Fruit fly (Drosophila melanogaster) whole organism, pupa: ENCODE measurements around the gene Acp32CD.

ENCODE experiments used
- CG10348 ChIP-seq: fragments of 200-800 bp; sonication (Bioruptor generic); IDR thresholded peaks from 2 replicates; pipeline ENCODE4 v1.3.6; 2022; ENCODE audit warnings: missing biosample characterization, missing genetic modification characterization
- CG12605 ChIP-seq: fragments of 200-800 bp; sonication (Bioruptor generic); IDR thresholded peaks from 2 replicates; pipeline ENCODE4 v1.3.6; 2022; ENCODE audit warnings: missing biosample characterization, missing genetic modification characterization
- CG13204 ChIP-seq: fragments of 200-800 bp; sonication (Bioruptor generic); optimal IDR thresholded peaks from 2 replicates; lab custom pipeline; 2018; ENCODE audit warnings: missing biosample characterization, mild to moderate bottlenecking, missing genetic modification characterization, moderate library complexity
- CG14655 ChIP-seq: fragments of 200-800 bp; sonication (Bioruptor generic); optimal IDR thresholded peaks from 3 replicates; lab custom pipeline; 2017; ENCODE audit warnings: mild to moderate bottlenecking, missing biosample characterization, missing genetic modification reagents, missing genetic modification characterization
- CG15710 ChIP-seq: fragments of 200-800 bp; sonication (Bioruptor generic); optimal IDR thresholded peaks from 2 replicates; lab custom pipeline; 2018; ENCODE audit warnings: missing biosample characterization, mild to moderate bottlenecking, missing genetic modification characterization, moderate library complexity
- CG17806 ChIP-seq: fragments of 200-800 bp; sonication (Bioruptor generic); optimal IDR thresholded peaks from 2 replicates; lab custom pipeline; 2018; ENCODE audit warnings: missing biosample characterization, mild to moderate bottlenecking, missing genetic modification characterization, moderate library complexity
- CG32121 ChIP-seq: fragments of 200-800 bp; sonication (Bioruptor generic); IDR thresholded peaks from 2 replicates; pipeline ENCODE4 v1.3.6; 2022; ENCODE audit warnings: missing biosample characterization, missing genetic modification characterization
- CG34367 ChIP-seq: fragments of 200-800 bp; sonication (Bioruptor generic); optimal IDR thresholded peaks from 2 replicates; lab custom pipeline; 2018; ENCODE audit warnings: missing biosample characterization, mild to moderate bottlenecking, missing genetic modification characterization
- CG4496 ChIP-seq: fragments of 200-800 bp; sonication (Bioruptor generic); IDR thresholded peaks from 3 replicates; pipeline ENCODE4 v1.3.6; 2022; ENCODE audit warnings: missing biosample characterization, missing genetic modification characterization
- CG8159 ChIP-seq: fragments of 200-800 bp; sonication (Bioruptor generic); optimal IDR thresholded peaks from 3 replicates; lab custom pipeline; 2018; ENCODE audit warnings: missing biosample characterization, mild to moderate bottlenecking, missing genetic modification characterization, moderate library complexity
- CG8301 ChIP-seq: fragments of 200-800 bp; sonication (Bioruptor generic); optimal IDR thresholded peaks from 2 replicates; lab custom pipeline; 2018; ENCODE audit warnings: missing biosample characterization, mild to moderate bottlenecking, missing genetic modification characterization
- CG9948 ChIP-seq: fragments of 200-800 bp; sonication (Bioruptor generic); optimal IDR thresholded peaks from 2 replicates; lab custom pipeline; 2018; ENCODE audit warnings: missing biosample characterization, mild to moderate bottlenecking, missing genetic modification characterization, moderate library complexity
- D1 ChIP-seq: fragments of 200-800 bp; sonication (Bioruptor generic); optimal IDR thresholded peaks from 2 replicates; lab custom pipeline; 2018; ENCODE audit warnings: missing biosample characterization, mild to moderate bottlenecking, missing genetic modification characterization, moderate library complexity
- EcR ChIP-seq: fragments of 200-800 bp; sonication (Bioruptor generic); optimal IDR thresholded peaks from 3 replicates; lab custom pipeline; 2019; ENCODE audit warnings: missing biosample characterization, missing genetic modification characterization, mild to moderate bottlenecking, moderate library complexity, missing genetic modification reagents
- Ets98B ChIP-seq: fragments of 200-800 bp; sonication (Bioruptor generic); IDR thresholded peaks from 2 replicates; pipeline ENCODE4 v1.3.6; 2022; ENCODE audit warnings: missing biosample characterization, missing genetic modification characterization
- Pif1A ChIP-seq: fragments of 200-800 bp; sonication (Bioruptor generic); optimal IDR thresholded peaks from 3 replicates; lab custom pipeline; 2016; ENCODE audit warnings: missing biosample characterization, missing genetic modification characterization
- Pif1B ChIP-seq: fragments of 200-800 bp; sonication (Bioruptor generic); optimal IDR thresholded peaks from 3 replicates; lab custom pipeline; 2016; ENCODE audit warnings: missing biosample characterization, missing genetic modification characterization
- Snoo ChIP-seq: fragments of 200-800 bp; sonication (Bioruptor generic); optimal IDR thresholded peaks from 3 replicates; lab custom pipeline; 2017; ENCODE audit warnings: missing biosample characterization, mild to moderate bottlenecking, missing genetic modification characterization, inconsistent platforms
- fd96Ca ChIP-seq: fragments of 200-800 bp; sonication (Bioruptor generic); IDR thresholded peaks from 3 replicates; pipeline ENCODE4 v1.3.6; 2022; ENCODE audit warnings: missing biosample characterization, missing genetic modification characterization
- gl ChIP-seq: fragments of 200-800 bp; sonication (Bioruptor generic); optimal IDR thresholded peaks from 2 replicates; lab custom pipeline; 2018; ENCODE audit warnings: missing biosample characterization, mild to moderate bottlenecking, missing genetic modification characterization
- rn ChIP-seq: fragments of 200-800 bp; sonication (Bioruptor generic); IDR thresholded peaks from 2 replicates; pipeline ENCODE4 v1.3.6; 2022; ENCODE audit warnings: missing biosample characterization, missing genetic modification characterization

Gene Acp32CD

dm6 chr2L:11027213-11027612 is 11.8 kb downstream of the Acp32CD start:
- TF ChIP-seq CG34367 = no peak
- TF ChIP-seq CG32121 (GFP tag; lab: Robert Waterston, UW) = no peak
- TF ChIP-seq Ets98B (GFP tag; lab: Robert Waterston, UW) = no peak
- no peak for TF ChIP-seq CG12605 (GFP tag; lab: Robert Waterston, UW)
- no peak for TF ChIP-seq CG9948 (tag; lab: Kevin White, UChicago)
- no peak for TF ChIP-seq Snoo (tag; lab: Kevin White, UChicago)
- peak; percentile 53 for TF ChIP-seq gl (tag; lab: Kevin White, UChicago)
- TF ChIP-seq CG15710 (tag; lab: Kevin White, UChicago) = no peak
- TF ChIP-seq D1 (tag; lab: Kevin White, UChicago) = no peak
- no peak for TF ChIP-seq CG8301 (tag; lab: Kevin White, UChicago)
- no peak for TF ChIP-seq Pif1A (GFP tag; lab: Kevin White, UChicago)
- TF ChIP-seq EcR (GFP tag; lab: Kevin White, UChicago) = peak; percentile 84
- no peak for TF ChIP-seq CG8159
- TF ChIP-seq Pif1B = no peak
- TF ChIP-seq CG17806 (tag; lab: Kevin White, UChicago) = no peak
- TF ChIP-seq rn (GFP tag; lab: Robert Waterston, UW) = no peak
- no peak for TF ChIP-seq CG4496 (GFP tag; lab: Robert Waterston, UW)
- no peak for TF ChIP-seq fd96Ca

- no peak for TF ChIP-seq CG32121 (GFP tag; lab: Robert Waterston, UW)
- peak; percentile 92 for TF ChIP-seq EcR (GFP tag; lab: Kevin White, UChicago)
These were observed 12.5 kb downstream of the Acp32CD start for dm6 chr2L:11027825-11028496.

dm6 chr2L:11032285-11032970 is 17.0 kb downstream of the Acp32CD start:
- peak; percentile 38 for TF ChIP-seq gl (tag; lab: Kevin White, UChicago)
- peak; percentile 36 for TF ChIP-seq Pif1A (GFP tag; lab: Kevin White, UChicago)
- no peak for TF ChIP-seq Snoo (tag; lab: Kevin White, UChicago)
- no peak for TF ChIP-seq CG17806 (tag; lab: Kevin White, UChicago)
- TF ChIP-seq CG15710 (tag; lab: Kevin White, UChicago) = no peak
- TF ChIP-seq CG10348 = no peak
- no peak for TF ChIP-seq EcR (GFP tag; lab: Kevin White, UChicago)
- no peak for TF ChIP-seq Pif1B
- TF ChIP-seq CG32121 (GFP tag; lab: Robert Waterston, UW) = peak; percentile 21
- TF ChIP-seq CG8159 = no peak
- no peak for TF ChIP-seq CG8301 (tag; lab: Kevin White, UChicago)
- peak; percentile 21; the same call in 1 of the 2 replicates for TF ChIP-seq rn (GFP tag; lab: Robert Waterston, UW)
- peak; percentile 6 for TF ChIP-seq CG9948 (tag; lab: Kevin White, UChicago)
- peak; percentile 74 for TF ChIP-seq CG13204 (GFP tag; lab: Kevin White, UChicago)
- peak; percentile 16; the same call in 1 of the 3 replicates for TF ChIP-seq fd96Ca
- TF ChIP-seq CG4496 (GFP tag; lab: Robert Waterston, UW) = peak; percentile 74; the same call in 2 of the 3 replicates
- TF ChIP-seq Ets98B (GFP tag; lab: Robert Waterston, UW) = peak; percentile 60; the same call in 1 of the 2 replicates
- peak; percentile 88 for TF ChIP-seq CG12605 (GFP tag; lab: Robert Waterston, UW)
- no peak for TF ChIP-seq D1 (tag; lab: Kevin White, UChicago)
- TF ChIP-seq CG14655 (GFP tag; lab: Kevin White, UChicago) = peak; percentile 58
- TF ChIP-seq CG34367 = no peak

- TF ChIP-seq CG13204 (GFP tag; lab: Kevin White, UChicago) = no peak
- TF ChIP-seq CG34367 = no peak
These were observed 19.1 kb downstream of the Acp32CD start, which contains the start of gene CG18666 for dm6 chr2L:11034495-11034894. CG18666 (plus strand) TSS chr2L:11034795.

- peak; percentile 9 for TF ChIP-seq CG9948 (tag; lab: Kevin White, UChicago)
- no peak for TF ChIP-seq Pif1B
- peak; percentile 36 for TF ChIP-seq CG14655 (GFP tag; lab: Kevin White, UChicago)
- peak; percentile 35 for TF ChIP-seq Pif1A (GFP tag; lab: Kevin White, UChicago)
These were observed 22.4 kb downstream of the Acp32CD start for dm6 chr2L:11037583-11038517.

dm6 chr2L:11038918-11039317 is 23.5 kb downstream of the Acp32CD start:
- no peak for TF ChIP-seq CG4496 (GFP tag; lab: Robert Waterston, UW)
- TF ChIP-seq CG8159 = no peak
- no peak for TF ChIP-seq gl (tag; lab: Kevin White, UChicago)
- no peak for TF ChIP-seq CG13204 (GFP tag; lab: Kevin White, UChicago)
- TF ChIP-seq CG12605 (GFP tag; lab: Robert Waterston, UW) = no peak
- TF ChIP-seq CG17806 (tag; lab: Kevin White, UChicago) = no peak
- TF ChIP-seq CG9948 (tag; lab: Kevin White, UChicago) = no peak
- no peak for TF ChIP-seq CG34367
- TF ChIP-seq D1 (tag; lab: Kevin White, UChicago) = no peak
- no peak for TF ChIP-seq CG32121 (GFP tag; lab: Robert Waterston, UW)
- no peak for TF ChIP-seq Snoo (tag; lab: Kevin White, UChicago)
- TF ChIP-seq Pif1A (GFP tag; lab: Kevin White, UChicago) = no peak
- TF ChIP-seq fd96Ca = no peak
